Fruit fly (Drosophila melanogaster): ENCODE data around the gene Elo68beta.

Gene Elo68beta

DNA sequence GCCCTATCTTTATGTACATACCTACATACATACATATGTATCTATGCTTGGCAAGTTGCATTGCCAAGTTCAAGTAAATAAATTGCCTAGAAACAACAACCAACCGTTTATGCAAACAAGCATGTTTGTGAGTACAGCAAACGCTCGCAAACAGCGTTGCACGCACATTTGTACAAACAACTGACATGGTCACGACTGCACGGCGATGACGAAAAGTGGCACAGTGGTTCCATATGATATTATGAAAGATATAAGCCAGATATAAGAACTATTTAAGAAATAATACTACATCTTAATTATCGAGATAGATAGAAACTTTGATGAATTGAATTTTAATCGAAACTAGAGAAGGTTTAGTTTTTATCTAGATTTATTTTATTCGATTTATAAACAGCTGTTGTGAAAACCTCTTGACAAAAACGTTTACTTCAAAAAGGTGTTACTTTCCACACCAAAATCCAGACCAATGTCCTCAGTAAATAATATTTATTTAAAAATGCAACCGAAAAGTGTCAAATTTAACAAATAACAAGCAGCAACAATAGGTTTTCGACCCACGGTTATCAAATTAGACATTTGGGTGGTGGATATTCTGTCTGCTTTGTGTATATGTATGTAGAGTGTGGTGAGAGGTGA lies 11.6 kb downstream of the Elo68beta start (continued):
- peak; percentile 67 for TF ChIP-seq CG15011 (GFP tag; optimal IDR thresholded peaks at IDR 0.05)
- TF ChIP-seq Ets97D (GFP tag; optimal IDR thresholded peaks at IDR 0.05) = peak; percentile 67
- peak; percentile 95 for TF ChIP-seq CG17829 (tag; optimal IDR thresholded peaks at IDR 0.05)
- TF ChIP-seq dan (GFP tag; IDR thresholded peaks at IDR 0.05) = no peak; the same call in 1 of the 2 replicates
- peak; percentile 79 for TF ChIP-seq Abd-B (GFP tag; optimal IDR thresholded peaks at IDR 0.05)
- no peak for TF ChIP-seq sima (GFP tag; optimal IDR thresholded peaks at IDR 0.05)
- TF ChIP-seq Oli (tag; optimal IDR thresholded peaks at IDR 0.05) = peak; percentile 97
- no peak for TF ChIP-seq ato (GFP tag; IDR thresholded peaks at IDR 0.05; ENCODE audit: partially characterized antibody)
- peak; percentile 45 for TF ChIP-seq CG9817 (tag; optimal IDR thresholded peaks at IDR 0.05)
- peak; percentile 81 for TF ChIP-seq Meics (GFP tag; optimal IDR thresholded peaks at IDR 0.05)
- peak; percentile 63 for TF ChIP-seq CTCF (GFP tag; optimal IDR thresholded peaks at IDR 0.05)
- peak; percentile 73 for TF ChIP-seq Atf3 (GFP tag; optimal IDR thresholded peaks at IDR 0.05)
- peak; percentile 72; the same call in 1 of the 2 replicates for TF ChIP-seq CG7372 (GFP tag; IDR thresholded peaks at IDR 0.05)
- TF ChIP-seq CG14667 (GFP tag; IDR thresholded peaks at IDR 0.05) = peak; percentile 67; the same call in 1 of the 2 replicates
- peak; percentile 25; the same call in 1 of the 2 replicates for TF ChIP-seq CG43689 (GFP tag; IDR thresholded peaks at IDR 0.05)
- TF ChIP-seq toy (GFP tag; IDR thresholded peaks at IDR 0.05) = 0 out of 2 replicates have a peak, but pooled peaks have one; percentile 8
- peak; percentile 79 for TF ChIP-seq vvl (GFP tag; IDR thresholded peaks at IDR 0.05)
- no peak for TF ChIP-seq bigmax (GFP tag; optimal IDR thresholded peaks at IDR 0.05)
- peak; percentile 26 for TF ChIP-seq CrebB (tag; optimal IDR thresholded peaks at IDR 0.05)
- peak; percentile 77 for TF ChIP-seq CG17568 (GFP tag; optimal IDR thresholded peaks at IDR 0.05)
- peak; percentile 89 for TF ChIP-seq fd96Cb (tag; optimal IDR thresholded peaks at IDR 0.05)
- peak; percentile 96 for TF ChIP-seq CG2712 (tag; optimal IDR thresholded peaks at IDR 0.05)
- TF ChIP-seq dmrt99B (tag; optimal IDR thresholded peaks at IDR 0.05) = peak; percentile 94
- peak; percentile 23 for TF ChIP-seq CG9876 (GFP tag; optimal IDR thresholded peaks at IDR 0.05)
- peak; percentile 27 for TF ChIP-seq pros (GFP tag; optimal IDR thresholded peaks at IDR 0.05)
- TF ChIP-seq unc-4 (GFP tag; IDR thresholded peaks at IDR 0.05; ENCODE audit: partially characterized antibody) = no peak
- TF ChIP-seq crol (GFP tag; IDR thresholded peaks at IDR 0.05) = no peak
- no peak for TF ChIP-seq amos (GFP tag; IDR thresholded peaks at IDR 0.05; ENCODE audit: partially characterized antibody)
- TF ChIP-seq CG7786 (GFP tag; optimal IDR thresholded peaks at IDR 0.05) = peak; percentile 63
- TF ChIP-seq CG9932 (GFP tag; IDR thresholded peaks at IDR 0.05) = peak; percentile 41; the same call in 1 of the 2 replicates
- no peak for TF ChIP-seq Doc3 (GFP tag; IDR thresholded peaks at IDR 0.05; ENCODE audit: partially characterized antibody)
- 0 out of 3 replicates have a peak, but pooled peaks have one; percentile 37 for TF ChIP-seq CG2889 (GFP tag; IDR thresholded peaks at IDR 0.05)
- peak; percentile 51 for TF ChIP-seq fu2 (GFP tag; optimal IDR thresholded peaks at IDR 0.05)
- no peak for TF ChIP-seq MESR4 (GFP tag; optimal IDR thresholded peaks at IDR 0.05)
- TF ChIP-seq ERR (GFP tag; optimal IDR thresholded peaks at IDR 0.05) = no peak
- peak; percentile 70 for TF ChIP-seq btn (GFP tag; optimal IDR thresholded peaks at IDR 0.05)
- no peak; the same call in 1 of the 3 replicates for TF ChIP-seq CG3726 (GFP tag; IDR thresholded peaks at IDR 0.05)
- TF ChIP-seq Sox100B (GFP tag; optimal IDR thresholded peaks at IDR 0.05) = peak; percentile 97
- peak; percentile 82 for TF ChIP-seq Nf-YA (GFP tag; IDR thresholded peaks at IDR 0.05)
- TF ChIP-seq dysf (GFP tag; IDR thresholded peaks at IDR 0.05) = peak; percentile 87; the same call in 1 of the 3 replicates
- peak; percentile 39 for TF ChIP-seq CG31365 (tag; optimal IDR thresholded peaks at IDR 0.05)
- TF ChIP-seq Fer3 (tag; optimal IDR thresholded peaks at IDR 0.05) = peak; percentile 52
- TF ChIP-seq CG10147 (GFP tag; optimal IDR thresholded peaks at IDR 0.05) = peak; percentile 88
- peak; percentile 81 for TF ChIP-seq oc (tag; optimal IDR thresholded peaks at IDR 0.05)
- TF ChIP-seq CG16779 (GFP tag; IDR thresholded peaks at IDR 0.05) = no peak
- TF ChIP-seq CG11504 (tag; optimal IDR thresholded peaks at IDR 0.05) = peak; percentile 96
- peak; percentile 47; the same call in 1 of the 2 replicates for TF ChIP-seq CG13287 (GFP tag; IDR thresholded peaks at IDR 0.05; ENCODE audit: partially characterized antibody)
- TF ChIP-seq CG3065 (GFP tag; optimal IDR thresholded peaks at IDR 0.05) = peak; percentile 68
- peak; percentile 1 to 98 for TF ChIP-seq eve (GFP tag; optimal IDR thresholded peaks at IDR 0.05)
- TF ChIP-seq ftz-f1 (GFP tag; optimal IDR thresholded peaks at IDR 0.05) = no peak
